Fruit fly (Drosophila melanogaster): ENCODE results near the gene CG7255.

CG7255 gene

dm6 chr3L:15347695-15348465 lies 43.8 kb downstream of the CG7255 start:
- TF ChIP-seq kay (GFP tag; ENCODE audit: borderline replicate concordance) (no peak), CG11617 (GFP tag; optimal IDR thresholded peaks at IDR 0.05) (no peak), CG14711 (tag; optimal IDR thresholded peaks at IDR 0.05) (no peak), cic (GFP tag; optimal IDR thresholded peaks at IDR 0.05) (no peak), Hr96 (GFP tag; optimal IDR thresholded peaks at IDR 0.05) (no peak), cnc (optimal IDR thresholded peaks at IDR 0.05) (no peak), CG7045 (GFP tag; optimal IDR thresholded peaks at IDR 0.05) (no peak), Clk (GFP tag; optimal IDR thresholded peaks at IDR 0.05) (no peak)

dm6 chr3L:15348759-15349158 lies 44.7 kb downstream of the CG7255 start:
- TF ChIP-seq CG33017 (tag; optimal IDR thresholded peaks at IDR 0.05): no peak
- TF ChIP-seq tj (GFP tag; optimal IDR thresholded peaks at IDR 0.05): no peak
- TF ChIP-seq bab1 (GFP tag; optimal IDR thresholded peaks at IDR 0.05): no peak

DNA sequence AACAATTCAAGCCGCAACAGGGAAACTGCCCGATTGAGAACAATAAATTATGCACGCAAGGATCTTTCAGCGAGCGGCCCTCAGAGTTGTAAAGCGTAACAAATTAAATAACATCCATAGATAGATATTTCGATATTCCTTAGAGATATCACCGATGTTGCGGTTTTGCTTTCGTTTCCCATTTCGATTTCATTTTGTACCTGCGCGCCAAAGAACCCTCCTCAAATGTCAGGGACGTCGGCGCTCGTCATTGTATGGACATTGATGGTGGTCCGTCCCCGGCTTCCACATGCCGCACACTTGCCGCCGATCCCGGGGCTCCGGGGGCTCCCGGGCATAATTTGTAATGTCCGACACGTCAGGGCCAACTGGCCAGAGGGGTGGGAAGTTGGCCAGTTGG lies 48.0 kb downstream of the CG7255 start:
- no peak for TF ChIP-seq CG7101 (tag; optimal IDR thresholded peaks at IDR 0.05)
- TF ChIP-seq bab1 (GFP tag; optimal IDR thresholded peaks at IDR 0.05): no peak
- TF ChIP-seq tj (GFP tag; optimal IDR thresholded peaks at IDR 0.05): no peak
- TF ChIP-seq cic (GFP tag; optimal IDR thresholded peaks at IDR 0.05): no peak
- TF ChIP-seq CG5204 (GFP tag; optimal IDR thresholded peaks at IDR 0.05): no peak
- TF ChIP-seq CG1620 (GFP tag; optimal IDR thresholded peaks at IDR 0.05): no peak
- TF ChIP-seq Mnt (GFP tag; optimal IDR thresholded peaks at IDR 0.05): no peak
- no peak for TF ChIP-seq cnc (optimal IDR thresholded peaks at IDR 0.05)
- no peak for TF ChIP-seq Clk (GFP tag; optimal IDR thresholded peaks at IDR 0.05)
- TF ChIP-seq ovo (GFP tag; optimal IDR thresholded peaks at IDR 0.05): no peak
- TF ChIP-seq Crg-1 (GFP tag; optimal IDR thresholded peaks at IDR 0.05): no peak
- no peak for TF ChIP-seq CG11617 (GFP tag; optimal IDR thresholded peaks at IDR 0.05)
- TF ChIP-seq CG14711 (tag; optimal IDR thresholded peaks at IDR 0.05): no peak
- TF ChIP-seq pad (GFP tag; optimal IDR thresholded peaks at IDR 0.05): no peak
- TF ChIP-seq CG12768 (GFP tag; optimal IDR thresholded peaks at IDR 0.05): no peak
- no peak for TF ChIP-seq Hr96 (GFP tag; optimal IDR thresholded peaks at IDR 0.05)
- TF ChIP-seq kay (GFP tag; ENCODE audit: borderline replicate concordance): no peak
- TF ChIP-seq toe (GFP tag; optimal IDR thresholded peaks at IDR 0.05): no peak

- TF ChIP-seq ovo (GFP tag; optimal IDR thresholded peaks at IDR 0.05): no peak
- no peak for TF ChIP-seq pad (GFP tag; optimal IDR thresholded peaks at IDR 0.05)
- no peak for TF ChIP-seq CG33017 (tag; optimal IDR thresholded peaks at IDR 0.05)
- no peak for TF ChIP-seq Hr96 (GFP tag; optimal IDR thresholded peaks at IDR 0.05)
- TF ChIP-seq CG12768 (GFP tag; optimal IDR thresholded peaks at IDR 0.05): no peak
- no peak for TF ChIP-seq Clk (GFP tag; optimal IDR thresholded peaks at IDR 0.05)
- no peak for TF ChIP-seq CG5204 (GFP tag; optimal IDR thresholded peaks at IDR 0.05)
- TF ChIP-seq Mnt (GFP tag; optimal IDR thresholded peaks at IDR 0.05): no peak
- no peak for TF ChIP-seq CG7045 (GFP tag; optimal IDR thresholded peaks at IDR 0.05)
- TF ChIP-seq Crg-1 (GFP tag; optimal IDR thresholded peaks at IDR 0.05): no peak
- TF ChIP-seq cic (GFP tag; optimal IDR thresholded peaks at IDR 0.05): no peak
- no peak for TF ChIP-seq CG1620 (GFP tag; optimal IDR thresholded peaks at IDR 0.05)
These were observed 48.4 kb downstream of the CG7255 start for dm6 chr3L:15352483-15352882.

- TF ChIP-seq Hr96 (GFP tag; optimal IDR thresholded peaks at IDR 0.05) (no peak), tj (GFP tag; optimal IDR thresholded peaks at IDR 0.05) (no peak), toe (GFP tag; optimal IDR thresholded peaks at IDR 0.05) (no peak), Crg-1 (GFP tag; optimal IDR thresholded peaks at IDR 0.05) (no peak), CG14711 (tag; optimal IDR thresholded peaks at IDR 0.05) (no peak)
These were observed 49.7 kb downstream of the CG7255 start for dm6 chr3L:15353739-15354138.

DNA sequence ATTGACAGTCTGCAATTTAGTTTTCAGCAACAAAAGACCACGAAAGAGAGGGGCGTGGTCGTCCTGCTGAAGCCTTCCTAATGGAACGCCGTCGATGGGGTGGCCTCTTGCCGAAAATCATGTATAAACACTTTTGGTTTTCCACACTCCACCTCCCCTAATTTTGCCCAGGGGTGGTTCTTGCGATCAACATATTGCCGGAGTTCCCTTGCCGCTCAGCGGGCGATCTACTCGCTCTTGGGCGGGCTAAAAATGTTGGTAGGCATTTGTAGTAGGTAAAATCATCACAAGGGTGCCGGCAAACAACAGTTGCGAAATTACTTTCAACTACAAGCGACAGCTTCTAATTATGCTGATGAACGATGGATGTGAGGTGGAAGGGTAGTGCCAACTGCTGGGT lies 50.7 kb downstream of the CG7255 start:
- TF ChIP-seq CG12768 (GFP tag; optimal IDR thresholded peaks at IDR 0.05) (no peak), cic (GFP tag; optimal IDR thresholded peaks at IDR 0.05) (no peak), ovo (GFP tag; optimal IDR thresholded peaks at IDR 0.05) (no peak), CG7045 (GFP tag; optimal IDR thresholded peaks at IDR 0.05) (no peak), Mnt (GFP tag; optimal IDR thresholded peaks at IDR 0.05) (no peak), Crg-1 (GFP tag; optimal IDR thresholded peaks at IDR 0.05) (no peak), Clk (GFP tag; optimal IDR thresholded peaks at IDR 0.05) (no peak), CG11617 (GFP tag; optimal IDR thresholded peaks at IDR 0.05) (no peak), CG14711 (tag; optimal IDR thresholded peaks at IDR 0.05) (no peak), kay (GFP tag; ENCODE audit: borderline replicate concordance) (no peak), toe (GFP tag; optimal IDR thresholded peaks at IDR 0.05) (no peak), cnc (optimal IDR thresholded peaks at IDR 0.05) (no peak), CG1620 (GFP tag; optimal IDR thresholded peaks at IDR 0.05) (no peak), CG7101 (tag; optimal IDR thresholded peaks at IDR 0.05) (no peak), bab1 (GFP tag; optimal IDR thresholded peaks at IDR 0.05) (no peak), CG33017 (tag; optimal IDR thresholded peaks at IDR 0.05) (no peak)

DNA sequence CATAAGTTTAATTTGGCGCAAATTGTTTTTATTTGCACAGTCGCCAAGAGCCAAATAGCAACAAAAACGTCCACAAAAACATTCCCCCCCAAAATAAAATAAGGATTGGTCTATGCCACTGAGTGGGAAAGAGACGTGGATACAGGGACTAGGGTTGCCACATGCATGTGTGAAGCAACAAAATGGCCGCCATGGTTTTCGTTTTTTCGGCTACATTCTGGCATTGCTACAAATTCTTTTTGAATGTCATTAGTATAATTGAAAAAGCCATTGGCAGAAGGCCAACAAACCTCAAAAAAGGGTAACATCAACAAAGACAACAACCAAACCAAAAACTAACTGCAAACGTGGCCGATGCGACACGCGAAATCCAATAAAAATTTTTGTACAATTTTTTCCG lies 53.4 kb downstream of the CG7255 start:
- no peak for TF ChIP-seq kay (GFP tag; ENCODE audit: borderline replicate concordance)
- no peak for TF ChIP-seq CG7101 (tag; optimal IDR thresholded peaks at IDR 0.05)
- TF ChIP-seq CG5204 (GFP tag; optimal IDR thresholded peaks at IDR 0.05): no peak
- TF ChIP-seq Crg-1 (GFP tag; optimal IDR thresholded peaks at IDR 0.05): no peak
- TF ChIP-seq ovo (GFP tag; optimal IDR thresholded peaks at IDR 0.05): no peak
- TF ChIP-seq Mnt (GFP tag; optimal IDR thresholded peaks at IDR 0.05): no peak

Data from whole organism, adult.